Worm (Caenorhabditis elegans) whole organism, L2 larva: Measurements from ENCODE around the gene klp-3.
A peak's percentile ranks its signal among the peaks of the same experiment; 100 is the strongest.

Experiments
- C34F6.9 ChIP-seq: fragments of 150-350 bp; optimal IDR thresholded peaks from 2 replicates; lab custom pipeline; 2014; ENCODE audit warnings: missing biosample characterization, missing genetic modification characterization
- F13H6.1 ChIP-seq: sonication (generic microtip); optimal IDR thresholded peaks from 2 replicates; lab custom pipeline; 2016; ENCODE audit warnings: missing genetic modification characterization, missing compliant biosample characterization
- R02D3.7 ChIP-seq: fragments of 150-350 bp; optimal IDR thresholded peaks from 2 replicates; lab custom pipeline; 2014; ENCODE audit warnings: missing biosample characterization, missing genetic modification characterization
- Y55F3AM.14 ChIP-seq: fragments of 200-800 bp; sonication (Bioruptor generic); optimal IDR thresholded peaks from 2 replicates; lab custom pipeline; 2018; ENCODE audit warnings: mild to moderate bottlenecking, missing genetic modification characterization, missing compliant biosample characterization
- aly-2 ChIP-seq: fragments of 150-350 bp; optimal IDR thresholded peaks from 2 replicates; lab custom pipeline; 2014; ENCODE audit warnings: missing biosample characterization, missing genetic modification characterization
- ama-1 ChIP-seq: fragments of 150-350 bp; optimal IDR thresholded peaks from 2 replicates; lab custom pipeline; 2018; ENCODE audit warnings: inconsistent platforms
- blmp-1 ChIP-seq: sonication (generic microtip); optimal IDR thresholded peaks from 2 replicates; lab custom pipeline; 2017; ENCODE audit warnings: missing genetic modification characterization, mild to moderate bottlenecking, missing compliant biosample characterization, antibody characterized with exemption, moderate library complexity; ENCODE audit not compliant: insufficient read depth
- ceh-16 ChIP-seq: fragments of 150-350 bp; optimal IDR thresholded peaks from 2 replicates; lab custom pipeline; 2014; ENCODE audit warnings: missing biosample characterization, missing genetic modification characterization
- ceh-82 ChIP-seq: fragments of 150-350 bp; optimal IDR thresholded peaks from 2 replicates; lab custom pipeline; 2014; ENCODE audit warnings: missing biosample characterization, missing genetic modification characterization
- crh-2 ChIP-seq: sonication (generic microtip); optimal IDR thresholded peaks from 2 replicates; lab custom pipeline; 2017; ENCODE audit warnings: missing biosample characterization, missing genetic modification characterization
- dmd-4 ChIP-seq: sonication (generic microtip); optimal IDR thresholded peaks from 2 replicates; lab custom pipeline; 2017; ENCODE audit warnings: missing biosample characterization, missing genetic modification characterization
- elt-3 ChIP-seq: sonication (generic microtip); optimal IDR thresholded peaks from 2 replicates; lab custom pipeline; 2017; ENCODE audit warnings: missing biosample characterization, missing genetic modification characterization
- fos-1 ChIP-seq: fragments of 150-350 bp; optimal IDR thresholded peaks from 2 replicates; lab custom pipeline; 2014; ENCODE audit warnings: missing biosample characterization, missing genetic modification characterization
- gmeb-1 ChIP-seq: fragments of 150-350 bp; optimal IDR thresholded peaks from 2 replicates; lab custom pipeline; 2014; ENCODE audit warnings: missing biosample characterization, missing genetic modification characterization
- lin-11 ChIP-seq: fragments of 150-350 bp; sonication (generic microtip); optimal IDR thresholded peaks from 2 replicates; lab custom pipeline; 2014; ENCODE audit warnings: missing biosample characterization, missing genetic modification characterization, inconsistent platforms, mixed read lengths
- lin-13 ChIP-seq: fragments of 150-350 bp; optimal IDR thresholded peaks from 2 replicates; lab custom pipeline; 2014; ENCODE audit warnings: missing biosample characterization, missing genetic modification reagents, missing genetic modification characterization
- lsy-2 ChIP-seq, 2 experiments: fragments of 150-350 bp in 1 of 2; sonication (generic microtip) in 1 of 2; optimal IDR thresholded peaks; 2 replicates each; lab custom pipeline; 2014 to 2017; ENCODE audit warnings: missing biosample characterization in 2 of 2, missing genetic modification characterization in 2 of 2
- mab-5 ChIP-seq: fragments of 150-350 bp; optimal IDR thresholded peaks from 2 replicates; lab custom pipeline; 2014; ENCODE audit warnings: missing biosample characterization, missing genetic modification characterization
- mbf-1 ChIP-seq: sonication (generic microtip); optimal IDR thresholded peaks from 2 replicates; lab custom pipeline; 2017; ENCODE audit warnings: missing biosample characterization, missing genetic modification characterization
- mdl-1 ChIP-seq, 2 experiments: fragments of 150-350 bp in 1 of 2; sonication (generic microtip) in 1 of 2; optimal IDR thresholded peaks; 2 replicates each; lab custom pipeline; 2017; ENCODE audit warnings: missing biosample characterization in 2 of 2, missing genetic modification characterization in 2 of 2
- nhr-12 ChIP-seq: fragments of 150-350 bp; optimal IDR thresholded peaks from 2 replicates; lab custom pipeline; 2014; ENCODE audit warnings: missing biosample characterization, missing genetic modification characterization
- nhr-129 ChIP-seq: fragments of 150-350 bp; optimal IDR thresholded peaks from 2 replicates; lab custom pipeline; 2014; ENCODE audit warnings: missing biosample characterization, missing genetic modification characterization
- nhr-237 ChIP-seq: fragments of 150-350 bp; optimal IDR thresholded peaks from 2 replicates; lab custom pipeline; 2014; ENCODE audit warnings: missing biosample characterization, missing genetic modification characterization
- nhr-25 ChIP-seq: fragments of 150-350 bp; sonication (generic microtip); optimal IDR thresholded peaks from 3 replicates; lab custom pipeline; 2014; ENCODE audit warnings: missing biosample characterization, missing genetic modification characterization
- nhr-6 ChIP-seq: fragments of 150-350 bp; optimal IDR thresholded peaks from 2 replicates; lab custom pipeline; 2014; ENCODE audit warnings: missing biosample characterization, missing genetic modification characterization
- nhr-77 ChIP-seq: fragments of 150-350 bp; optimal IDR thresholded peaks from 2 replicates; lab custom pipeline; 2014; ENCODE audit warnings: missing biosample characterization, missing genetic modification characterization
- sem-4 ChIP-seq: fragments of 150-350 bp; optimal IDR thresholded peaks from 2 replicates; lab custom pipeline; 2014; ENCODE audit warnings: missing biosample characterization, missing genetic modification reagents, missing genetic modification characterization
- sma-9 ChIP-seq, 2 experiments: fragments of 150-350 bp in 1 of 2; sonication (generic microtip) in 1 of 2; optimal IDR thresholded peaks; 2 replicates each; lab custom pipeline; 2014 to 2016; ENCODE audit warnings: missing genetic modification characterization in 2 of 2, mild to moderate bottlenecking in 1 of 2, missing biosample characterization in 1 of 2, missing compliant biosample characterization in 1 of 2, missing genetic modification reagents in 1 of 2, moderate library complexity in 1 of 2
- unc-39 ChIP-seq: fragments of 150-350 bp; optimal IDR thresholded peaks from 2 replicates; lab custom pipeline; 2014; ENCODE audit warnings: missing biosample characterization, missing genetic modification characterization
- unc-55 ChIP-seq: fragments of 150-350 bp; sonication (generic microtip); optimal IDR thresholded peaks from 3 replicates; lab custom pipeline; 2014; ENCODE audit warnings: missing biosample characterization, missing genetic modification reagents, missing genetic modification characterization
- unc-62 ChIP-seq: fragments of 150-350 bp; optimal IDR thresholded peaks from 2 replicates; lab custom pipeline; 2014; ENCODE audit warnings: missing biosample characterization, missing genetic modification reagents, missing genetic modification characterization
- zag-1 ChIP-seq: fragments of 150-350 bp; optimal IDR thresholded peaks from 2 replicates; lab custom pipeline; 2014; ENCODE audit warnings: missing biosample characterization, missing genetic modification characterization
- ztf-1 ChIP-seq: fragments of 200-800 bp; sonication (Bioruptor generic); conservative IDR thresholded peaks from 2 replicates; pipeline ENCODE4 v1.3.6; 2022; ENCODE audit warnings: missing genetic modification characterization, missing compliant biosample characterization
- ztf-11 ChIP-seq: sonication (generic microtip); optimal IDR thresholded peaks from 2 replicates; lab custom pipeline; 2017; ENCODE audit warnings: missing biosample characterization, missing genetic modification characterization
- ztf-4 ChIP-seq: fragments of 150-350 bp; optimal IDR thresholded peaks from 2 replicates; lab custom pipeline; 2014; ENCODE audit warnings: missing biosample characterization, missing genetic modification characterization

The klp-3 gene

ce11 chrII:7838661-7839060, 3.5 kb upstream of the klp-3 start:
- TF ChIP-seq lsy-2 (tag; optimal IDR thresholded peaks at IDR 0.05; lab: Kevin White, UChicago) (peak in 1 of 2 experiments; percentile 51), crh-2 (tag; lab: Kevin White, UChicago) (peak; percentile 19), nhr-6 (tag; lab: Kevin White, UChicago) (peak; percentile 24), unc-55 (GFP tag; lab: Kevin White, UChicago) (peak; percentile 62), mdl-1 (tag; optimal IDR thresholded peaks at IDR 0.05; lab: Kevin White, UChicago) (peak in 1 of 2 experiments; percentile 8), lin-11 (tag; lab: Kevin White, UChicago) (no peak), unc-39 (tag; lab: Kevin White, UChicago) (no peak), ceh-82 (tag; lab: Kevin White, UChicago) (no peak), C34F6.9 (tag; lab: Kevin White, UChicago) (peak; percentile 60), nhr-25 (tag; lab: Kevin White, UChicago) (no peak), sma-9 (GFP tag; optimal IDR thresholded peaks at IDR 0.05; lab: Kevin White, UChicago) (peak; percentile 25), sma-9 (tag; optimal IDR thresholded peaks at IDR 0.05; lab: Kevin White, UChicago) (no peak), nhr-237 (tag; lab: Kevin White, UChicago) (no peak), mab-5 (tag; lab: Kevin White, UChicago) (peak; percentile 22)

ce11 chrII:7839703-7840102, 2.5 kb upstream of the klp-3 start:
- no peak for TF ChIP-seq gmeb-1 (tag; lab: Kevin White, UChicago)
- TF ChIP-seq C34F6.9 (tag; lab: Kevin White, UChicago): peak; percentile 6
- TF ChIP-seq lin-13 (GFP tag; lab: Kevin White, UChicago): no peak
- peak; percentile 27 for TF ChIP-seq nhr-129 (tag; lab: Kevin White, UChicago)
- TF ChIP-seq, all 48 proteins: peak for 2

- TF ChIP-seq C34F6.9 (tag; lab: Kevin White, UChicago) (peak; percentile 17), ceh-82 (tag; lab: Kevin White, UChicago) (no peak), unc-55 (GFP tag; lab: Kevin White, UChicago) (peak; percentile 30), unc-62 (no peak), F13H6.1 (tag; lab: Kevin White, UChicago) (peak; percentile 33), lsy-2 (tag; optimal IDR thresholded peaks at IDR 0.05; lab: Kevin White, UChicago) (no peak)
Measured at ce11 chrII:7845571-7846236, 3.6 kb downstream of the klp-3 start, which contains the start of gene T09A5.4. Gene T09A5.4, plus strand, starts transcription at chrII:7846186.

- TF ChIP-seq aly-2 (tag; lab: Kevin White, UChicago): no peak
- TF ChIP-seq R02D3.7: no peak
- TF ChIP-seq sem-4: no peak
- TF ChIP-seq unc-62: no peak
Measured at ce11 chrII:7849697-7850096, 7.5 kb downstream of the klp-3 start, which contains the start of gene acr-7. Gene acr-7, minus strand, starts transcription at chrII:7849797.

ce11 chrII:7850575-7850974, 8.4 kb downstream of the klp-3 start:
- TF ChIP-seq lin-11 (tag; lab: Kevin White, UChicago) (no peak), fos-1 (tag; lab: Kevin White, UChicago) (no peak), mab-5 (tag; lab: Kevin White, UChicago) (no peak), sem-4 (peak; percentile 50), aly-2 (tag; lab: Kevin White, UChicago) (no peak), nhr-25 (tag; lab: Kevin White, UChicago) (peak; percentile 16)

- TF ChIP-seq nhr-129 (tag; lab: Kevin White, UChicago) (peak; percentile 3), sma-9 (GFP tag; optimal IDR thresholded peaks at IDR 0.05; lab: Kevin White, UChicago) (no peak), sma-9 (tag; optimal IDR thresholded peaks at IDR 0.05; lab: Kevin White, UChicago) (no peak), mbf-1 (tag; lab: Kevin White, UChicago) (no peak), fos-1 (tag; lab: Kevin White, UChicago) (peak; percentile 41), C34F6.9 (tag; lab: Kevin White, UChicago) (peak; percentile 12)
Measured at ce11 chrII:7851480-7851879, 9.3 kb downstream of the klp-3 start.

ce11 chrII:7853679-7854078, 11.5 kb downstream of the klp-3 start, which contains the start of gene T09A5.5:
Gene T09A5.5, minus strand, starts transcription at chrII:7853779.
- TF ChIP-seq ztf-1 (GFP tag; lab: Robert Waterston, UW) (no peak), blmp-1 (tag; lab: Kevin White, UChicago) (no peak), ama-1 (no peak), nhr-6 (tag; lab: Kevin White, UChicago) (no peak), ztf-4 (tag; lab: Kevin White, UChicago) (no peak), nhr-12 (no peak), elt-3 (tag; lab: Kevin White, UChicago) (no peak), dmd-4 (no peak), nhr-25 (tag; lab: Kevin White, UChicago) (no peak), unc-62 (no peak), ceh-16 (no peak), lin-11 (tag; lab: Kevin White, UChicago) (no peak), zag-1 (tag; lab: Kevin White, UChicago) (no peak), ceh-82 (tag; lab: Kevin White, UChicago) (no peak), unc-55 (GFP tag; lab: Kevin White, UChicago) (no peak), Y55F3AM.14 (no peak), nhr-77 (tag; lab: Kevin White, UChicago) (no peak), aly-2 (tag; lab: Kevin White, UChicago) (no peak), ztf-11 (tag; lab: Kevin White, UChicago) (no peak), unc-39 (tag; lab: Kevin White, UChicago) (no peak)
